Fruit fly (Drosophila melanogaster) whole organism, pupa: Measurements from ENCODE around the gene Oat.

Experiments used
- CG10348 ChIP-seq: fragments of 200-800 bp; sonication (Bioruptor generic); IDR thresholded peaks from 2 replicates; pipeline ENCODE4 v1.3.6; 2022; ENCODE audit warnings: missing biosample characterization, missing genetic modification characterization
- CG12605 ChIP-seq: fragments of 200-800 bp; sonication (Bioruptor generic); IDR thresholded peaks from 2 replicates; pipeline ENCODE4 v1.3.6; 2022; ENCODE audit warnings: missing biosample characterization, missing genetic modification characterization
- CG13204 ChIP-seq: fragments of 200-800 bp; sonication (Bioruptor generic); optimal IDR thresholded peaks from 2 replicates; lab custom pipeline; 2018; ENCODE audit warnings: missing biosample characterization, mild to moderate bottlenecking, missing genetic modification characterization, moderate library complexity
- CG14655 ChIP-seq: fragments of 200-800 bp; sonication (Bioruptor generic); optimal IDR thresholded peaks from 3 replicates; lab custom pipeline; 2017; ENCODE audit warnings: mild to moderate bottlenecking, missing biosample characterization, missing genetic modification reagents, missing genetic modification characterization
- CG15710 ChIP-seq: fragments of 200-800 bp; sonication (Bioruptor generic); optimal IDR thresholded peaks from 2 replicates; lab custom pipeline; 2018; ENCODE audit warnings: missing biosample characterization, mild to moderate bottlenecking, missing genetic modification characterization, moderate library complexity
- CG17806 ChIP-seq: fragments of 200-800 bp; sonication (Bioruptor generic); optimal IDR thresholded peaks from 2 replicates; lab custom pipeline; 2018; ENCODE audit warnings: missing biosample characterization, mild to moderate bottlenecking, missing genetic modification characterization, moderate library complexity
- CG32121 ChIP-seq: fragments of 200-800 bp; sonication (Bioruptor generic); IDR thresholded peaks from 2 replicates; pipeline ENCODE4 v1.3.6; 2022; ENCODE audit warnings: missing biosample characterization, missing genetic modification characterization
- CG34367 ChIP-seq: fragments of 200-800 bp; sonication (Bioruptor generic); optimal IDR thresholded peaks from 2 replicates; lab custom pipeline; 2018; ENCODE audit warnings: missing biosample characterization, mild to moderate bottlenecking, missing genetic modification characterization
- CG4496 ChIP-seq: fragments of 200-800 bp; sonication (Bioruptor generic); IDR thresholded peaks from 3 replicates; pipeline ENCODE4 v1.3.6; 2022; ENCODE audit warnings: missing biosample characterization, missing genetic modification characterization
- CG8159 ChIP-seq: fragments of 200-800 bp; sonication (Bioruptor generic); optimal IDR thresholded peaks from 3 replicates; lab custom pipeline; 2018; ENCODE audit warnings: missing biosample characterization, mild to moderate bottlenecking, missing genetic modification characterization, moderate library complexity
- CG8301 ChIP-seq: fragments of 200-800 bp; sonication (Bioruptor generic); optimal IDR thresholded peaks from 2 replicates; lab custom pipeline; 2018; ENCODE audit warnings: missing biosample characterization, mild to moderate bottlenecking, missing genetic modification characterization
- CG9948 ChIP-seq: fragments of 200-800 bp; sonication (Bioruptor generic); optimal IDR thresholded peaks from 2 replicates; lab custom pipeline; 2018; ENCODE audit warnings: missing biosample characterization, mild to moderate bottlenecking, missing genetic modification characterization, moderate library complexity
- D1 ChIP-seq: fragments of 200-800 bp; sonication (Bioruptor generic); optimal IDR thresholded peaks from 2 replicates; lab custom pipeline; 2018; ENCODE audit warnings: missing biosample characterization, mild to moderate bottlenecking, missing genetic modification characterization, moderate library complexity
- EcR ChIP-seq: fragments of 200-800 bp; sonication (Bioruptor generic); optimal IDR thresholded peaks from 3 replicates; lab custom pipeline; 2019; ENCODE audit warnings: missing biosample characterization, missing genetic modification characterization, mild to moderate bottlenecking, moderate library complexity, missing genetic modification reagents
- Ets98B ChIP-seq: fragments of 200-800 bp; sonication (Bioruptor generic); IDR thresholded peaks from 2 replicates; pipeline ENCODE4 v1.3.6; 2022; ENCODE audit warnings: missing biosample characterization, missing genetic modification characterization
- Pif1A ChIP-seq: fragments of 200-800 bp; sonication (Bioruptor generic); optimal IDR thresholded peaks from 3 replicates; lab custom pipeline; 2016; ENCODE audit warnings: missing biosample characterization, missing genetic modification characterization
- Pif1B ChIP-seq: fragments of 200-800 bp; sonication (Bioruptor generic); optimal IDR thresholded peaks from 3 replicates; lab custom pipeline; 2016; ENCODE audit warnings: missing biosample characterization, missing genetic modification characterization
- Snoo ChIP-seq: fragments of 200-800 bp; sonication (Bioruptor generic); optimal IDR thresholded peaks from 3 replicates; lab custom pipeline; 2017; ENCODE audit warnings: missing biosample characterization, mild to moderate bottlenecking, missing genetic modification characterization, inconsistent platforms
- fd96Ca ChIP-seq: fragments of 200-800 bp; sonication (Bioruptor generic); IDR thresholded peaks from 3 replicates; pipeline ENCODE4 v1.3.6; 2022; ENCODE audit warnings: missing biosample characterization, missing genetic modification characterization
- gl ChIP-seq: fragments of 200-800 bp; sonication (Bioruptor generic); optimal IDR thresholded peaks from 2 replicates; lab custom pipeline; 2018; ENCODE audit warnings: missing biosample characterization, mild to moderate bottlenecking, missing genetic modification characterization
- rn ChIP-seq: fragments of 200-800 bp; sonication (Bioruptor generic); IDR thresholded peaks from 2 replicates; pipeline ENCODE4 v1.3.6; 2022; ENCODE audit warnings: missing biosample characterization, missing genetic modification characterization

Gene Oat

DNA sequence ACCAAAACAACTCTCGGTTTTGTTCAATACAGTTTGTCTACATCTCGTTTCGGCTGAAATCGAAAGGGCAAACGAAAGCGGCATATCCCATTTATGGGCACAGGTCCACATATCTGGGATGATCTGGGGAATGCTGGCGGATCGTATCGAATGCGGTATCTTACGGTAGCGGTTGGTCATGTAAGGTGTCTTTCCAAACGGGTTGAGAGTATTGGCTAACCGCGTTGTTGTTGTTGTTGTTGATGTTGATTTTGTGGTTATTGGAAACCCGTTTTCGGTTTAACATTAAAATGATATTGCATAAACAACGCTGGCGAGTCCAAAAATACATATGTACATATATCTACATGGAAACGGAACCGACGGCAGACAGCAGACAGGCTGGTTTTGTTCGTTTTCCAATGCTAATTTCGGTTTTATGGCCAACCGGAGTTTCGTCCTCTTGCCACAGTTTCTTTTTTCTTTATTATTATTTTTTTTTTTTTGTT lies 44.5 kb upstream of the Oat start:
- no peak for TF ChIP-seq CG32121 (GFP tag; lab: Robert Waterston, UW)
- no peak for TF ChIP-seq CG10348 (GFP tag; lab: Robert Waterston, UW)
- TF ChIP-seq Pif1A (GFP tag; lab: Kevin White, UChicago), result no peak
- TF ChIP-seq CG8301 (tag; lab: Kevin White, UChicago), result peak; percentile 80
- TF ChIP-seq CG13204, result peak; percentile 5
- TF ChIP-seq CG34367 (tag; lab: Kevin White, UChicago), result no peak
- no peak for TF ChIP-seq gl (tag; lab: Kevin White, UChicago)
- no peak for TF ChIP-seq CG9948 (tag; lab: Kevin White, UChicago)
- peak; percentile 50 for TF ChIP-seq EcR (GFP tag; lab: Kevin White, UChicago)
- TF ChIP-seq rn, result no peak
- TF ChIP-seq CG15710, result no peak
- TF ChIP-seq Ets98B (GFP tag; lab: Robert Waterston, UW), result peak; percentile 54; the same call in 1 of the 2 replicates
- TF ChIP-seq CG8159 (tag; lab: Kevin White, UChicago), result no peak
- TF ChIP-seq Snoo (tag; lab: Kevin White, UChicago), result no peak
- 0 out of 3 replicates have a peak, but pooled peaks have one; percentile 48 for TF ChIP-seq fd96Ca (GFP tag; lab: Robert Waterston, UW)
- TF ChIP-seq CG14655 (GFP tag; lab: Kevin White, UChicago), result no peak
- peak; percentile 19; the same call in 2 of the 3 replicates for TF ChIP-seq CG4496 (GFP tag; lab: Robert Waterston, UW)
- no peak for TF ChIP-seq CG17806
- TF ChIP-seq D1 (tag; lab: Kevin White, UChicago), result no peak
- TF ChIP-seq CG12605 (GFP tag; lab: Robert Waterston, UW), result no peak
- TF ChIP-seq Pif1B (GFP tag; lab: Kevin White, UChicago), result peak; percentile 16

DNA sequence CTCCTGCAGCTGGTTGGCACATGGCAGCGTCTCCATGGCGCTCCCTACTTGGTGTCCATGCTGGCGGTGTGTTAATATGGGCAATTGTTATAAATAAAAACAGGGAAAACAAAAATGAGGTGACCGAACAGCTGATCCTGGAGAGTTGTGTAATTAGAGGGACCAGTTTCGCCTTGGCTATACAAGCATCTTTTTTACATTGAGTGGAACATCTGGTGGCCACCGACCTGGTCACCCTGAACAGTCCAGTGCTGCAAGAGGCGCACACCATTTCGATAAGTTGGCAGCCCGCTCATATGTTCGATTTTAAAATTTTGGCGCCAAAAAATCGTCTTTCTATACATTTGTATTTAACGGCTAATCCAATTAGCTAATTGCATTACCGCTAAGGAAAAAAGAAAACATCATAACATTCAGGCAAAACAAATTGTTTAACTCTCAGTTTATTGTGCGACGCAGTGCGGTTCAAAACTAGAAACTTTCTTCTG lies 37.6 kb upstream of the Oat start, which contains the start of the genes CG8765 and Gbeta76C:
CG8765 (minus strand) TSS at position 154 of the 488 bp plus-strand sequence.
Gbeta76C (plus strand) TSS at position 438 of the 488 bp plus-strand sequence.
- 0 out of 2 replicates have a peak, but pooled peaks have one; percentile 16 for TF ChIP-seq CG32121 (GFP tag; lab: Robert Waterston, UW)
- TF ChIP-seq Pif1A (GFP tag; lab: Kevin White, UChicago), result no peak
- TF ChIP-seq CG10348 (GFP tag; lab: Robert Waterston, UW), result no peak
- TF ChIP-seq CG15710, result peak; percentile 6

DNA sequence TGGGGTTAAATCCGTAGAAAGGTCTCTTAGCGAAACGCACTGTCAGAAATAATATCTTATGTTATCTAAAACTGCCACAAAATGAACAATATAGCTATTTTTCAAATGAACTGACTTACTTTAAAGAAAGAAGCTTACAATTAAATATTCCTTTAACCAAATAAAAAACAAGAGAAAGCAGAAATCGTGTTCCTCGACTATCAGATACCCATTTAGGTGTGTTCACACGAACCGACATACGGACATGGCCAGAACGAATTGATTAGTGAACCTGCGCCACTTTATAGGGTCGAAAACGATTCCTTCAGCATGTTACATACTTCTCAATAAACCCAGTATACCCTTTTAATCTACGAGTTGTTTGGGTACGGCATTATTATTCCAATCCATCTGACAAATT lies 33.9 kb upstream of the Oat start:
- no peak for TF ChIP-seq CG12605 (GFP tag; lab: Robert Waterston, UW)
- no peak for TF ChIP-seq CG14655 (GFP tag; lab: Kevin White, UChicago)
- TF ChIP-seq Snoo (tag; lab: Kevin White, UChicago), result no peak
- no peak for TF ChIP-seq EcR (GFP tag; lab: Kevin White, UChicago)

DNA sequence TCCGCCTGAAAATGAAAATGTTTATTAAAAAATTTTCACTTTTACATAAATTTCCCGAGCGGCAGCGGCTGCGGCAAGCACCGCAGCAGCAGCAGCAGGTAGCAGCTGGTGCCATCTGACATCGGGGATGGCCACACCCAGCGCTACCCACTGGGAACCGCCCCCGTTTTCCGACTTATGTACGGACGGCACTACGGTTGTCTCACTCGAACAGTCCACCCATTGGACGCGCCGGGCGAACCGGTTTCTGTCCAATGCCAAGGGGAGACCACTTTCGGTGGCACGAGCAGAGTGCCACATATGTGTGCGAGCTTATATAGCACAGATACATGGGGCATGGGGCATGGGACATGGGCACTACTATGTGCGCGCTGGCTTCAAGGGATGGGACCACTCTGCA lies 33.3 kb upstream of the Oat start:
- TF ChIP-seq fd96Ca (GFP tag; lab: Robert Waterston, UW) (no peak), CG4496 (GFP tag; lab: Robert Waterston, UW) (0 out of 3 replicates have a peak, but pooled peaks have one; percentile 12), CG34367 (tag; lab: Kevin White, UChicago) (no peak), CG14655 (GFP tag; lab: Kevin White, UChicago) (no peak), Ets98B (GFP tag; lab: Robert Waterston, UW) (no peak), CG15710 (no peak)
- TF ChIP-seq, all 21 proteins: peak for 1

DNA sequence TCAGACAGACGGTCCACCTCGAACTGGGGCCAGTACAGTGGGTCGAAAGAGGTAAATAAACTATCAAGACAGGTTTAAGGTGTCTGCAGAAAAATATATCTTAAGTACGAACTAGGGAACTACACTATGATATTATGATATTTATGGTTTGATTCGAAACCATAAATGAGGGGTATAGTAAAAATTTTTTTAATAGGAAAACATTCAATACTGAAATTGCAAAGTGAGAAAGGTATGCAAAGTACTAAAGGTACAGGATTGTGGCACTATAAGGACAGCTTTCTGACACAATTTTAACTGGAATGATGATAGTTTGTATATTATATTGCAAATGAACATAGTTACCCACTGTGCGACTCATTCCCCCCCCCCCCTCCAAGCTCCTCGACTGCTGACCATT lies 26.4 kb upstream of the Oat start:
- peak; percentile 7 for TF ChIP-seq Pif1A (GFP tag; lab: Kevin White, UChicago)
- TF ChIP-seq CG4496 (GFP tag; lab: Robert Waterston, UW), result peak; percentile 27; the same call in 1 of the 3 replicates
- no peak for TF ChIP-seq gl (tag; lab: Kevin White, UChicago)
- peak; percentile 22 for TF ChIP-seq CG15710
- peak; percentile 66 for TF ChIP-seq CG8159 (tag; lab: Kevin White, UChicago)
- no peak for TF ChIP-seq CG14655 (GFP tag; lab: Kevin White, UChicago)
- TF ChIP-seq CG32121 (GFP tag; lab: Robert Waterston, UW), result no peak
- TF ChIP-seq EcR (GFP tag; lab: Kevin White, UChicago), result no peak
- peak; percentile 34 for TF ChIP-seq CG9948 (tag; lab: Kevin White, UChicago)
- TF ChIP-seq CG8301 (tag; lab: Kevin White, UChicago), result peak; percentile 43
- TF ChIP-seq Pif1B (GFP tag; lab: Kevin White, UChicago), result peak; percentile 15
- peak; percentile 36 for TF ChIP-seq Snoo (tag; lab: Kevin White, UChicago)
- no peak for TF ChIP-seq CG10348 (GFP tag; lab: Robert Waterston, UW)

DNA sequence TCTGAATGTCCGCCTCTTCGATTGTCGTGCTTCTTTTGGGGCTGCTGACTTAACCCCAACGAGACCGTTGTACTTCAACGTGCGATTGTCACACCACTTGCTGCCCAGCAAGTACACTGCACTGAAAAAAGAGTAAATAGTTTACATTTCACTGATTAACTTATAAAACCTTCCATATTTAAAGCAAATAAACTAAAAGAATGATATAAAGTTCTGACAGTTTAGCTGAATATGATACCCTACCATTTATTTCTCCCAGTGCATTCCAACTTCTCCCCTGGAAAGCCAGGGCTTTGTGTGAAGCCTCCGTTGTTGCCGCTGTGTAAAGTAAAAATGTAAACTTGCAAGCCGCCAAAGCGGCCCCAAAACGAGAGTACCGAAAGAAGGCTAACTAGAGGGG lies 24.7 kb upstream of the Oat start:
- TF ChIP-seq CG4496 (GFP tag; lab: Robert Waterston, UW) (peak; percentile 55; the same call in 2 of the 3 replicates), CG32121 (GFP tag; lab: Robert Waterston, UW) (no peak), CG9948 (tag; lab: Kevin White, UChicago) (peak; percentile 42), EcR (GFP tag; lab: Kevin White, UChicago) (no peak), Snoo (tag; lab: Kevin White, UChicago) (peak; percentile 18), CG12605 (GFP tag; lab: Robert Waterston, UW) (no peak), fd96Ca (GFP tag; lab: Robert Waterston, UW) (no peak), rn (no peak), CG14655 (GFP tag; lab: Kevin White, UChicago) (peak; percentile 46), Pif1A (GFP tag; lab: Kevin White, UChicago) (peak; percentile 40), D1 (tag; lab: Kevin White, UChicago) (no peak), CG13204 (no peak), CG10348 (GFP tag; lab: Robert Waterston, UW) (no peak), CG34367 (tag; lab: Kevin White, UChicago) (peak; percentile 30), CG15710 (peak; percentile 53), Ets98B (GFP tag; lab: Robert Waterston, UW) (no peak), CG8159 (tag; lab: Kevin White, UChicago) (peak; percentile 57), CG8301 (tag; lab: Kevin White, UChicago) (peak; percentile 22), CG17806 (peak; percentile 51), gl (tag; lab: Kevin White, UChicago) (peak; percentile 1), Pif1B (GFP tag; lab: Kevin White, UChicago) (peak; percentile 23)
- TF ChIP-seq, all 21 proteins: peak for 12
